Fruit fly (Drosophila melanogaster) whole organism, pupa: Measurements from ENCODE around the gene mad2.

Source experiments
- CG8301 ChIP-seq: fragments of 200-800 bp; sonication (Bioruptor generic); optimal IDR thresholded peaks from 2 replicates; lab custom pipeline; 2018; ENCODE audit warnings: missing biosample characterization, mild to moderate bottlenecking, missing genetic modification characterization
- CG9948 ChIP-seq: fragments of 200-800 bp; sonication (Bioruptor generic); optimal IDR thresholded peaks from 2 replicates; lab custom pipeline; 2018; ENCODE audit warnings: missing biosample characterization, mild to moderate bottlenecking, missing genetic modification characterization, moderate library complexity
- Pif1A ChIP-seq: fragments of 200-800 bp; sonication (Bioruptor generic); optimal IDR thresholded peaks from 3 replicates; lab custom pipeline; 2016; ENCODE audit warnings: missing biosample characterization, missing genetic modification characterization

DNA sequence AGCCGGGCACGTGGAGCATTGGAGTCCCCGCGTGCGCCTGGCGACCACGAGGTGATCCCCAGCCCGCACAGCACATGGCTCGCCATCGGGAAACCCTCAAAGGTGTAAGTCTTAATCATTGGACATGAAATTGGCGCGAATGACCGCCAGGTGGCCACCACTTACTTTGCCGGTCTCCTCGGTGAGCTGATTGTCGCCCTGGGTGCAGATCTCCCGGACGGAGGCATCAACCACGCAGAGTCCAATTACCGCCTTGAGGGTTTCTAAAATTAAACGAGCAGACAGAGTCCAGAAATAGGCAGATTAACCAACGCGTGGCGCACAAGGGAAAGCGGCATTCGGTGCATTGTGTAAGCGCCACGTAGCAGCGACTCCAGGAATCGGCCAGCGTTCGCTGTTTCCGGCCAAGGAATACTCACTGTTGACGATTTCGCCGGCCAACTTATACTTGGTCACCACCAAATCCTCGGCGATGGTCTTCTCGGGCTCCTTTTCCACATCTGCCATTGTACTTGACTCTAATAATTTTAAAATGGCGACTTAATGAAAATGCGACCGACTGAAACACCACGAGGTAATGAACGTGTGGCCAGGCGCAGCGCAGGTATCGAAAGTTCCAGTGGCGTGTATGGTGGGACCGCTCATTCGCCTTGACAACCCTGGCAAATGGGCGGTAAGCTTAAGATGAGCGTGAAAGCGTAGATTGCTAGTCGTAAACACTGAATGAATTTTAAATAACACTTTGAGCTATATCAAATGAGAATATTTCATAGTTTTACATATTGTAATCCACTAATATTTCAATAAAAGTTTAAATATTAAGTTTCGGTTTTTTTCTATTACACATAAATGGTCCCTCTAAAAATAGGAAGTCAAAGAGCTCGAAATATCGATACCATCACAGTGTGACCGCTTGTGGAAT lies 47.7 kb downstream of the mad2 start, which contains the start of gene CG10576:
- TF ChIP-seq CG8301 (no peak), Pif1A (GFP tag; lab: Kevin White, UChicago) (no peak), CG9948 (no peak)
